Worm (Caenorhabditis elegans): Measurements from ENCODE around the gene twk-34.

- TF ChIP-seq nhr-28 (tag; optimal IDR thresholded peaks at IDR 0.05) = no peak
- TF ChIP-seq pha-4 (tag; optimal IDR thresholded peaks at IDR 0.05) = no peak
- TF ChIP-seq unc-39 (tag; optimal IDR thresholded peaks at IDR 0.05) = no peak
- no peak for TF ChIP-seq unc-62 (GFP tag; optimal IDR thresholded peaks at IDR 0.05)
- no peak for TF ChIP-seq blmp-1 (tag; optimal IDR thresholded peaks at IDR 0.05)
These were observed 13.8 kb downstream of the twk-34 start, which contains the start of gene Y6E2A.5 for ce11 chrV:15718562-15718961.
